Fruit fly (Drosophila melanogaster) Kc167 (cell line): ENCODE results near the gene Skel.

Experiments
- Sin3A ChIP-seq: fragments of >200 bp; optimal IDR thresholded peaks from 2 replicates; lab custom pipeline; 2018; ENCODE audit warnings: missing external identifiers
- psq ChIP-seq: fragments of >200 bp; optimal IDR thresholded peaks from 2 replicates; lab custom pipeline; 2017; ENCODE audit warnings: missing external identifiers

- TF ChIP-seq psq (lab: Kevin White, UChicago) = no peak
- TF ChIP-seq Sin3A = no peak
These were observed 1.4 kb downstream of the Skel start for dm6 chr3R:10688160-10688559.
